Fruit fly (Drosophila melanogaster) whole organism, embryonic: ENCODE results near the gene CG11737.

Source experiments
- Antp ChIP-seq: fragments of 200-800 bp; sonication (Bioruptor generic); optimal IDR thresholded peaks from 3 replicates; lab custom pipeline; 2016; ENCODE audit warnings: missing biosample characterization, missing genetic modification characterization
- CG10462 ChIP-seq: fragments of 200-800 bp; sonication (Bioruptor generic); optimal IDR thresholded peaks from 2 replicates; lab custom pipeline; 2016; ENCODE audit warnings: missing biosample characterization, missing genetic modification characterization
- CG11398 ChIP-seq: fragments of 200-800 bp; sonication (Bioruptor generic); optimal IDR thresholded peaks from 2 replicates; lab custom pipeline; 2016; ENCODE audit warnings: missing biosample characterization, missing genetic modification characterization
- CG12769 ChIP-seq: fragments of 200-800 bp; sonication (Bioruptor generic); optimal IDR thresholded peaks from 2 replicates; lab custom pipeline; 2019; ENCODE audit warnings: missing biosample characterization, mild to moderate bottlenecking, missing genetic modification characterization, moderate library complexity
- CG2875 ChIP-seq: fragments of 200-800 bp; sonication (Bioruptor generic); optimal IDR thresholded peaks from 2 replicates; lab custom pipeline; 2017; ENCODE audit warnings: missing biosample characterization, mild to moderate bottlenecking, missing genetic modification characterization, missing genetic modification reagents
- CG31365 ChIP-seq: fragments of 200-800 bp; sonication (Bioruptor generic); optimal IDR thresholded peaks from 2 replicates; lab custom pipeline; 2018; ENCODE audit warnings: missing biosample characterization, mild to moderate bottlenecking, missing genetic modification characterization
- CG31388 ChIP-seq: fragments of 200-800 bp; sonication (Bioruptor generic); optimal IDR thresholded peaks from 2 replicates; lab custom pipeline; 2016; ENCODE audit warnings: missing biosample characterization, missing genetic modification characterization
- CG3407 ChIP-seq: fragments of 200-800 bp; sonication (Bioruptor generic); optimal IDR thresholded peaks from 2 replicates; lab custom pipeline; 2018; ENCODE audit warnings: missing biosample characterization, mild to moderate bottlenecking, missing genetic modification characterization
- CG34376 ChIP-seq: fragments of 200-800 bp; sonication (Bioruptor generic); optimal IDR thresholded peaks from 2 replicates; lab custom pipeline; 2018; ENCODE audit warnings: missing biosample characterization, mild to moderate bottlenecking, missing genetic modification characterization
- CG8359 ChIP-seq: fragments of 200-800 bp; sonication (Bioruptor generic); optimal IDR thresholded peaks from 2 replicates; lab custom pipeline; 2017; ENCODE audit warnings: missing biosample characterization, mild to moderate bottlenecking, missing genetic modification characterization, borderline replicate concordance
- CG8924 ChIP-seq: fragments of 200-800 bp; optimal IDR thresholded peaks from 3 replicates; lab custom pipeline; 2019; ENCODE audit warnings: missing biosample characterization, mild to moderate bottlenecking, missing genetic modification characterization, moderate library complexity
- CG8944 ChIP-seq: fragments of 200-800 bp; sonication (Bioruptor generic); optimal IDR thresholded peaks from 3 replicates; lab custom pipeline; 2016; ENCODE audit warnings: missing biosample characterization, missing genetic modification characterization
- CG9797 ChIP-seq: fragments of 200-800 bp; sonication (Bioruptor generic); optimal IDR thresholded peaks from 3 replicates; lab custom pipeline; 2018; ENCODE audit warnings: missing biosample characterization, mild to moderate bottlenecking, missing genetic modification characterization
- CHES-1-like ChIP-seq: fragments of 200-800 bp; sonication (Bioruptor generic); optimal IDR thresholded peaks from 2 replicates; lab custom pipeline; 2016; ENCODE audit warnings: missing biosample characterization, missing genetic modification characterization
- E2f1 ChIP-seq: fragments of 200-800 bp; sonication (Bioruptor generic); IDR thresholded peaks from 2 replicates; pipeline ENCODE4 v1.3.6; 2022; ENCODE audit warnings: missing biosample characterization, missing genetic modification characterization
- HLHmδ ChIP-seq: fragments of 200-800 bp; sonication (Bioruptor generic); optimal IDR thresholded peaks from 2 replicates; lab custom pipeline; 2018; ENCODE audit warnings: missing biosample characterization, mild to moderate bottlenecking, missing genetic modification characterization, moderate library complexity
- Hey ChIP-seq: fragments of 200-800 bp; sonication (Bioruptor generic); optimal IDR thresholded peaks from 3 replicates; lab custom pipeline; 2018; ENCODE audit warnings: missing biosample characterization, mild to moderate bottlenecking, missing genetic modification characterization
- HmgZ ChIP-seq: fragments of 200-800 bp; sonication (Bioruptor generic); optimal IDR thresholded peaks from 2 replicates; lab custom pipeline; 2018; ENCODE audit warnings: missing biosample characterization, mild to moderate bottlenecking, missing genetic modification characterization
- Hr3 ChIP-seq: fragments of 200-800 bp; sonication (Bioruptor generic); optimal IDR thresholded peaks from 3 replicates; lab custom pipeline; 2016; ENCODE audit warnings: missing biosample characterization, missing genetic modification characterization
- Med ChIP-seq: fragments of 200-800 bp; sonication (Bioruptor generic); peaks from one replicate; lab custom pipeline; 2016; ENCODE audit warnings: missing biosample characterization, missing genetic modification characterization, mild to moderate bottlenecking, inconsistent platforms, moderate library complexity
- NK7.1 ChIP-seq: fragments of 200-800 bp; sonication (Bioruptor generic); optimal IDR thresholded peaks from 3 replicates; lab custom pipeline; 2016; ENCODE audit warnings: missing biosample characterization, missing genetic modification characterization
- Neu2 ChIP-seq: fragments of 200-800 bp; sonication (Bioruptor generic); optimal IDR thresholded peaks from 3 replicates; lab custom pipeline; 2016; ENCODE audit warnings: missing biosample characterization, missing genetic modification characterization, borderline replicate concordance
- Ravus ChIP-seq: fragments of 200-800 bp; sonication (Bioruptor generic); IDR thresholded peaks from 2 replicates; pipeline ENCODE4 v1.3.6; 2022; ENCODE audit warnings: missing biosample characterization, missing genetic modification characterization
- Trl ChIP-seq, 3 experiments: fragments of >200 bp in 2 of 3; fragments of 200-800 bp in 1 of 3; sonication (Bioruptor generic) in 1 of 3; optimal IDR thresholded peaks; 2 replicates in 1 of 3; 3 replicates in 2 of 3; lab custom pipeline; 2016 to 2017; ENCODE audit warnings: missing biosample characterization in 1 of 3, missing genetic modification characterization in 1 of 3
- caup ChIP-seq: fragments of 200-800 bp; sonication (Bioruptor generic); optimal IDR thresholded peaks from 3 replicates; lab custom pipeline; 2017; ENCODE audit warnings: missing biosample characterization, mild to moderate bottlenecking, missing genetic modification characterization, moderate library complexity; ENCODE audit not compliant: severe bottlenecking
- corto ChIP-seq: fragments of 200-800 bp; sonication (Bioruptor generic); optimal IDR thresholded peaks from 2 replicates; lab custom pipeline; 2016; ENCODE audit warnings: missing biosample characterization, mild to moderate bottlenecking, missing genetic modification characterization, moderate library complexity
- cwo ChIP-seq: fragments of 200-800 bp; sonication (Bioruptor generic); optimal IDR thresholded peaks from 3 replicates; lab custom pipeline; 2017; ENCODE audit warnings: missing biosample characterization, missing genetic modification characterization, mild to moderate bottlenecking, moderate library complexity, missing genetic modification reagents
- ewg ChIP-seq: fragments of 200-800 bp; sonication (Bioruptor generic); optimal IDR thresholded peaks from 3 replicates; lab custom pipeline; 2017; ENCODE audit warnings: mild to moderate bottlenecking, missing biosample characterization, missing genetic modification reagents, missing genetic modification characterization
- exex ChIP-seq: fragments of 200-800 bp; sonication (Bioruptor generic); optimal IDR thresholded peaks from 4 replicates; lab custom pipeline; 2018; ENCODE audit warnings: missing biosample characterization, mild to moderate bottlenecking, missing genetic modification characterization, moderate library complexity
- grn ChIP-seq: fragments of 200-800 bp; sonication (Bioruptor generic); optimal IDR thresholded peaks from 3 replicates; lab custom pipeline; 2017; ENCODE audit warnings: missing biosample characterization, missing genetic modification characterization
- kah ChIP-seq: fragments of 200-800 bp; sonication (Bioruptor generic); optimal IDR thresholded peaks from 2 replicates; lab custom pipeline; 2018; ENCODE audit warnings: missing biosample characterization, mild to moderate bottlenecking, missing genetic modification characterization
- knrl ChIP-seq: fragments of 200-800 bp; sonication (Bioruptor generic); IDR thresholded peaks from 3 replicates; pipeline ENCODE4 v1.3.6; 2022; ENCODE audit warnings: missing biosample characterization, missing genetic modification characterization; ENCODE audit not compliant: partially characterized antibody
- lbe ChIP-seq: fragments of 200-800 bp; sonication (Bioruptor generic); optimal IDR thresholded peaks from 2 replicates; lab custom pipeline; 2016; ENCODE audit warnings: missing biosample characterization, mild to moderate bottlenecking, missing genetic modification characterization
- mirr ChIP-seq: fragments of 200-800 bp; sonication (Bioruptor generic); optimal IDR thresholded peaks from 3 replicates; lab custom pipeline; 2018; ENCODE audit warnings: missing biosample characterization, mild to moderate bottlenecking, missing genetic modification characterization
- odd ChIP-seq: fragments of 200-800 bp; sonication (Bioruptor generic); optimal IDR thresholded peaks from 2 replicates; lab custom pipeline; 2017; ENCODE audit warnings: missing biosample characterization, mild to moderate bottlenecking, missing genetic modification characterization
- prd ChIP-seq, 3 experiments: fragments of >200 bp in 2 of 3; fragments of 200-800 bp in 1 of 3; sonication (Bioruptor generic) in 1 of 3; optimal IDR thresholded peaks in 2 of 3; IDR thresholded peaks in 1 of 3; 2 replicates in 2 of 3; 3 replicates in 1 of 3; pipeline versions ENCODE4 v1.3.6 to Lab custom; 2017 to 2022; ENCODE audit warnings: missing biosample characterization in 1 of 3, missing genetic modification characterization in 1 of 3
- ranshi ChIP-seq: fragments of 200-800 bp; sonication (Bioruptor generic); IDR thresholded peaks from 2 replicates; pipeline ENCODE4 v1.3.6; 2022; ENCODE audit warnings: missing biosample characterization, missing genetic modification characterization
- sd ChIP-seq: fragments of 200-800 bp; sonication (Bioruptor generic); optimal IDR thresholded peaks from 3 replicates; lab custom pipeline; 2018; ENCODE audit warnings: missing biosample characterization, mild to moderate bottlenecking, missing genetic modification characterization, moderate library complexity
- shn ChIP-seq: fragments of 200-800 bp; sonication (Bioruptor generic); optimal IDR thresholded peaks from 3 replicates; lab custom pipeline; 2016; ENCODE audit warnings: missing biosample characterization, missing genetic modification characterization
- sima ChIP-seq: fragments of 200-800 bp; sonication (Bioruptor generic); optimal IDR thresholded peaks from 2 replicates; lab custom pipeline; 2016; ENCODE audit warnings: missing biosample characterization, missing genetic modification characterization
- sug ChIP-seq: fragments of 200-800 bp; optimal IDR thresholded peaks from 2 replicates; lab custom pipeline; 2019; ENCODE audit warnings: missing biosample characterization, mild to moderate bottlenecking, missing genetic modification characterization, moderate library complexity
- tna ChIP-seq: fragments of 200-800 bp; sonication (Bioruptor generic); IDR thresholded peaks from 2 replicates; pipeline ENCODE4 v1.3.6; 2022; ENCODE audit warnings: missing biosample characterization, missing genetic modification characterization; ENCODE audit not compliant: partially characterized antibody

CG11737 gene

DNA sequence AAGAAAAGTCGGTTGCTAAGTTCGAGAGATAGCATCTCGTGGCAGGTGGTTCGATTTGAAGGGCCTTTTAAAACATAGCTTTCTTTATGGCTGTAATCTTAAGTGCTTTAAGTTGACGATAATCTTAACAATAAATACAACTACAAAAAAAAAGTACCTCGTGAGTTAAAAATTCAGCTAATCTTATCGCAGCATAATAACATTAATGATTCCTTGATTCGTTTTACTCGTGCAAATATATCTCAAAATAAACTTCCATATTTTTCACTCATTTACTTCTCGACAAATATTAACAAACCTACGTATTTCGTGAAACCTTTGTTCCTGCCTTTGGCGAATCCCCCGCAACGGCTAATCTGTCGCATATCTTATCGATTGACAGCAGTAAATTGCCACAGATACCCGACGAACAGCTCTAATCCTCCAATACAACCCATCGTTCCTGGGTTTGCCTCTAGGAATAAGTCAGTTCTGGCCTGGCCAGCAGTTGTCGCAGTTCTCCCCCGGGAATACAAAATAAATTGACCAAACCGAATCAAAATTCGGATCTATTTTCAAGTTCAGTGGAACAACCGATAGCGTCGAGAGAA, 992 bp downstream of the CG11737 start (continued):
- TF ChIP-seq HLHmδ (no peak), ranshi (no peak), CG9797 (GFP tag; lab: Kevin White, UChicago) (no peak), Ravus (GFP tag; lab: Robert Waterston, UW) (no peak), NK7.1 (GFP tag; lab: Kevin White, UChicago) (no peak), CG12769 (tag; lab: Kevin White, UChicago) (peak; percentile 33)

DNA sequence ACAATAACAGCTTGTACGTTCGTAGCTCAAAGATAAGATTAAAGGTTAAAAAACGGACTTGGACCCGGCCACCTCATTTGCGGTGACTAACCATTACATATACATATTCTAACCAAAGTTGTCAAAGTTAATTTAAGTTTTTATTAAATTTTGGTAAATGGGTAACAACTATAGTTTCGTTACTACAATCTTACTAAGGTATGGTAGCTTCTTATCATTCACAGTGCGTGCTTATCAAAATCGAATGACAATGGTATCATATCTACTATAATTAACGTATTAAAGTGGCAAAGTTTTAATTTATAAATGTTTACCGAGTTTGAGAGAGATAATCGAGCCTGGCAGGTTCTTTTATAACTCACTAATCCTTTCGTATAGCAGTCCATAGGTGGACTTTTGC, 1.5 kb downstream of the CG11737 start:
- no peak for TF ChIP-seq Trl (optimal IDR thresholded peaks at IDR 0.05; lab: Kevin White, UChicago)
- no peak for TF ChIP-seq Trl (GFP tag; optimal IDR thresholded peaks at IDR 0.05; lab: Kevin White, UChicago)
- peak; percentile 54 for TF ChIP-seq mirr
- peak; percentile 6 for TF ChIP-seq exex (tag; lab: Kevin White, UChicago)
- TF ChIP-seq, all 482 proteins: peak for 2

DNA sequence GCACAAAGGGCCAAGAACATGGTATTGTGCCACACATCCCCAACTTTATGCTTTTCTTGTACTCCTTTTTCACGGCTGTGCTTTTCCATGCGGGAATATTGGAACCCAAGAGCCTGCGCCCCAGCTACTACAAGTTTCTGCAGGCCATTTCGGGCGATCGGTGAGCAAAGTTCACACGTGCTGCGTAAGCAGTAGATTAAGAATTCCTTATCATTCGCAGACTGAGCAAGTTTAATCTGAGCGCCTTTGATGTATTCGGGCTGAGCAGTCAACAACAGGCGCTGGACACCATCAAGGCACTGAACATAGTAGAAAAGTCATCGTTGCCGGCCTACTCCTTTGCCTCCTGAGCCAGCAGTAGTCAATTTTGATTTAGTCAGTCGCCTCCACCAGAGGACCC, 3.1 kb downstream of the CG11737 start:
- TF ChIP-seq ewg, result no peak
- peak; percentile 75 for TF ChIP-seq cwo (GFP tag; lab: Kevin White, UChicago)

DNA sequence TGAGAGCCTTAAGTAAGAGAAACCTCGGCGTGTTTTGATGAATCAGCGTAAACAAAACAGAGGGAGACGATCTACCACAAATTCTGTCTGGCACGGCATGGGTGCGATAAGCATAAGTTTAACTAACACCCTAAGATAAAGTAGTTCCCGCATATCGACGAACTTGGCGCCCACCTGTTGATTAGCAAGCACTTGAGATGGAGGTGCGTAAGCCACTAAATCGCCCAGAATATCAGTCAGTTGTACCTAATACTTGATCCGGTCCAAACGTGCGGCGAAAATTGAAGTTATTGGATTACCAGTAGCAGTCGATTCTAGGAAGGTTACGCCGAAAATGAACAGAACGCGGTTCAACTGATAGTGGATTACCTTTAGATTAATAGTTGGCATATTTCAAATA, 3.8 kb downstream of the CG11737 start, which contains the start of gene CG31454:
Gene CG31454, plus strand, starts transcription at position 160 of the 400 bp plus-strand sequence.
- TF ChIP-seq cwo (GFP tag; lab: Kevin White, UChicago) (peak; percentile 23), Hey (tag; lab: Kevin White, UChicago) (peak; percentile 11), shn (GFP tag; lab: Kevin White, UChicago) (no peak), CG11398 (GFP tag; lab: Kevin White, UChicago) (no peak), Med (GFP tag; lab: Kevin White, UChicago) (peak; percentile 60), mirr (peak; percentile 73), lbe (GFP tag; lab: Kevin White, UChicago) (no peak), exex (tag; lab: Kevin White, UChicago) (peak; percentile 76), CG34376 (GFP tag; lab: Kevin White, UChicago) (peak; percentile 86), kah (GFP tag; lab: Kevin White, UChicago) (peak; percentile 16), sug (tag; lab: Kevin White, UChicago) (peak; percentile 78), grn (peak; percentile 17), CG31388 (no peak), corto (GFP tag; lab: Kevin White, UChicago) (no peak), sd (tag; lab: Kevin White, UChicago) (peak; percentile 6), CG10462 (GFP tag; lab: Kevin White, UChicago) (no peak)

DNA sequence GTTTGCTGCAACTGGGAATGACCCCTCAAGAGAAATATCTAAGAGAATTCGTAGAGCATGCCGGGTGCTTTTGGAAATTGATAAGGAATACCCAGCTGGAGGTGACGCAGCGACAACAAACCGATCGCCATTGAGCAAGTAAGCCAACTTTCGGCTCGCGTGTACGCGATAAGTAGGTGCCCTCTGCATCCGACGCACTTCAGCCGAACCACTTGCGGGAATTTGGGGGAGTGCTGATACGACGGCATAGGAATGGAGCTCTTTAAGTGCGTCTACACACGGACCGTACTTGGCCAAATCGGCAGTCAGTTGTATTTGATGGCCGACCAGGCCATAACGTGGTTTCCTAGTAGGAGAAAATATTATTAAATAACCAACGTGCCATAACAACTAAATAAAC, 6.0 kb downstream of the CG11737 start, which contains the start of gene CG31259:
Gene CG31259, plus strand, starts transcription at position 277 of the 400 bp plus-strand sequence.
- TF ChIP-seq CG8924 (tag; lab: Kevin White, UChicago) (no peak), Antp (no peak), knrl (no peak), prd (optimal IDR thresholded peaks at IDR 0.05; lab: Kevin White, UChicago) (no peak), prd (GFP tag; IDR thresholded peaks at IDR 0.05; lab: Robert Waterston, UW) (no peak), CG8944 (GFP tag; lab: Kevin White, UChicago) (no peak), tna (no peak), CG3407 (GFP tag; lab: Kevin White, UChicago) (no peak), HmgZ (tag; lab: Kevin White, UChicago) (peak; percentile 3), CG11398 (GFP tag; lab: Kevin White, UChicago) (no peak), Hr3 (GFP tag; lab: Kevin White, UChicago) (no peak), CG31365 (tag; lab: Kevin White, UChicago) (no peak), CHES-1-like (GFP tag; lab: Kevin White, UChicago) (no peak), E2f1 (GFP tag; lab: Robert Waterston, UW) (no peak), Neu2 (no peak), odd (no peak), CG8359 (GFP tag; lab: Kevin White, UChicago) (no peak), cwo (GFP tag; lab: Kevin White, UChicago) (peak; percentile 86), sima (no peak), caup (GFP tag; lab: Kevin White, UChicago) (no peak), CG2875 (no peak)
